Fruit fly (Drosophila melanogaster): ENCODE data around the gene dpr20.

DNA sequence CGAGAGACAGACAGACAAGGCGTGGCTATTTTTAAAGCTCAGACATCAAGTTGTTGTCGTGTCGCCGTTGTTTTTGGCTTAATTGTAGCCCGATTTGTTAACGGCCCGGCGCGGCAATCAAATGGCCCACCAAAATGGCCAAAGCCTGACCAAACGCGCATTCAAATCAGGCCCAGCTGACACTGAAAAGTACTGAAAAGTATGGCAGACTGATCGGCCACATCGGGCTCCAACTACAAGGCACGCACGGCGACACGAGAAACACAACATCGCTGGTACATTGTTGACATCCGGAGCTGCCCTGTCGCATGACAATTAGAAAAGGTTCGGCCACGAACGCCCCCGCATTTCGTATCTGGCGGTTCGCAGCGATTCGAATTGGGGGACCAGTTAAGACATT, 45.2 kb downstream of the dpr20 start:
- no peak for TF ChIP-seq EcR (GFP tag; optimal IDR thresholded peaks at IDR 0.05)
- TF ChIP-seq Ets98B (GFP tag; IDR thresholded peaks at IDR 0.05) = no peak
- no peak for TF ChIP-seq CG10348 (GFP tag; IDR thresholded peaks at IDR 0.05)
- no peak for TF ChIP-seq CG8159 (tag; optimal IDR thresholded peaks at IDR 0.05)
- TF ChIP-seq fd96Ca (GFP tag; IDR thresholded peaks at IDR 0.05) = no peak
- TF ChIP-seq CG13204 (GFP tag; optimal IDR thresholded peaks at IDR 0.05) = no peak
- no peak for TF ChIP-seq CG4496 (GFP tag; IDR thresholded peaks at IDR 0.05)
- no peak for TF ChIP-seq gl (tag; optimal IDR thresholded peaks at IDR 0.05)
- no peak for TF ChIP-seq Pif1B (GFP tag; optimal IDR thresholded peaks at IDR 0.05)

Measured in whole organism, pupa.